Worm (Caenorhabditis elegans): Measurements from ENCODE around the gene ZK892.5.

The ZK892.5 gene

ce11 chrII:9970438-9971092 is 37.5 kb upstream of the ZK892.5 start, which contains the start of gene R53.5 (continued):
- TF ChIP-seq nhr-28 (tag; optimal IDR thresholded peaks at IDR 0.05) (peak; percentile 41), ceh-62 (tag; optimal IDR thresholded peaks at IDR 0.05) (no peak), daf-19 (GFP tag; conservative IDR thresholded peaks at IDR 0.05) (no peak), R02D3.7 (tag; optimal IDR thresholded peaks at IDR 0.05) (no peak), F26F4.8 (GFP tag; conservative IDR thresholded peaks at IDR 0.05) (no peak), arid-1 (GFP tag; conservative IDR thresholded peaks at IDR 0.05) (no peak), dmd-9 (GFP tag; IDR thresholded peaks at IDR 0.05) (no peak), aly-2 (tag; optimal IDR thresholded peaks at IDR 0.05) (no peak), lim-7 (GFP tag; IDR thresholded peaks at IDR 0.05) (no peak), nhr-25 (tag; optimal IDR thresholded peaks at IDR 0.05; ENCODE audit: borderline replicate concordance, insufficient read depth) (no peak), ztf-11 (tag; optimal IDR thresholded peaks at IDR 0.05) (no peak), pqm-1 (tag; optimal IDR thresholded peaks at IDR 0.05) (peak; percentile 3), D1046.2 (GFP tag; IDR thresholded peaks at IDR 0.05) (no peak), nhr-102 (tag; optimal IDR thresholded peaks at IDR 0.05) (no peak), zip-11 (GFP tag; IDR thresholded peaks at IDR 0.05) (no peak), dpl-1 (GFP tag; optimal IDR thresholded peaks at IDR 0.05) (no peak), lin-15B (tag; optimal IDR thresholded peaks at IDR 0.05) (no peak), nhr-77 (tag; optimal IDR thresholded peaks at IDR 0.05) (peak; percentile 22), F49E8.2 (tag; optimal IDR thresholded peaks at IDR 0.05; ENCODE audit: borderline replicate concordance) (no peak), unc-39 (tag; optimal IDR thresholded peaks at IDR 0.05) (no peak), aha-1 (tag) (no peak), vab-7 (GFP tag; IDR thresholded peaks at IDR 0.05) (no peak), hlh-11 (tag; optimal IDR thresholded peaks at IDR 0.05) (no peak), fkh-10 (GFP tag; optimal IDR thresholded peaks at IDR 0.05) (no peak), unc-62 (GFP tag; optimal IDR thresholded peaks at IDR 0.05 in 1 of 2) (peak in 1 of 2 experiments; percentile 22), unc-62 (tag; optimal IDR thresholded peaks at IDR 0.05) (no peak), lin-1 (GFP tag; IDR thresholded peaks at IDR 0.05) (no peak), nhr-6 (tag; optimal IDR thresholded peaks at IDR 0.05) (no peak), Y75B8A.6 (GFP tag; IDR thresholded peaks at IDR 0.05) (no peak), madf-5 (GFP tag; IDR thresholded peaks at IDR 0.05) (no peak), ZK337.2 (GFP tag; IDR thresholded peaks at IDR 0.05) (no peak), daf-16 (GFP tag; optimal IDR thresholded peaks at IDR 0.05) (peak in 1 of 2 experiments; percentile 59), daf-16 (tag; optimal IDR thresholded peaks at IDR 0.05) (peak; percentile 91), lsy-2 (tag; optimal IDR thresholded peaks at IDR 0.05) (peak in 1 of 2 experiments; percentile 41), egl-27 (tag; optimal IDR thresholded peaks at IDR 0.05) (no peak), nhr-10 (tag; optimal IDR thresholded peaks at IDR 0.05) (no peak), zfp-2 (tag; optimal IDR thresholded peaks at IDR 0.05) (no peak), pha-4 (GFP tag; IDR thresholded peaks at IDR 0.05) (no peak), pha-4 (tag; optimal IDR thresholded peaks at IDR 0.05) (no peak), madf-9 (GFP tag; conservative IDR thresholded peaks at IDR 0.05) (no peak), lin-38 (GFP tag; IDR thresholded peaks at IDR 0.05) (0 out of 2 replicates have a peak, but pooled peaks have one; percentile 14), Y5F2A.4 (GFP tag; optimal IDR thresholded peaks at IDR 0.05) (no peak), dmd-8 (GFP tag; IDR thresholded peaks at IDR 0.05) (no peak), Y48G9A.11 (GFP tag; IDR thresholded peaks at IDR 0.05) (no peak), tra-1 (GFP tag; IDR thresholded peaks at IDR 0.05) (no peak), zip-2 (tag; optimal IDR thresholded peaks at IDR 0.05) (no peak), mxl-2 (GFP tag; conservative IDR thresholded peaks at IDR 0.05) (no peak), ceh-28 (tag; optimal IDR thresholded peaks at IDR 0.05) (no peak), mep-1 (tag; optimal IDR thresholded peaks at IDR 0.05) (no peak), nhr-42 (GFP tag; IDR thresholded peaks at IDR 0.05) (no peak), spr-3 (GFP tag; optimal IDR thresholded peaks at IDR 0.05) (no peak), egl-43 (GFP tag; IDR thresholded peaks at IDR 0.05) (no peak), ztf-7 (tag; optimal IDR thresholded peaks at IDR 0.05) (no peak)

Data from whole organism, L4 larva.